Worm (Caenorhabditis elegans) whole organism, late embryonic: Measurements from ENCODE around the gene F46C5.6.

ENCODE experiments used
- ceh-45 ChIP-seq: fragments of 200-800 bp; sonication (Bioruptor generic); IDR thresholded peaks from 2 replicates; pipeline ENCODE4 v1.3.6; 2022; ENCODE audit warnings: missing genetic modification reagents, missing genetic modification characterization, missing compliant biosample characterization
- nhr-11 ChIP-seq: fragments of 150-350 bp; optimal IDR thresholded peaks from 2 replicates; lab custom pipeline; 2014; ENCODE audit warnings: missing biosample characterization, missing genetic modification characterization
- sox-2 ChIP-seq: fragments of 200-800 bp; sonication (Bioruptor generic); IDR thresholded peaks from 2 replicates; pipeline ENCODE4 v1.3.6; 2022; ENCODE audit warnings: missing genetic modification reagents, missing genetic modification characterization, missing compliant biosample characterization

- no peak for TF ChIP-seq sox-2 (GFP tag; lab: Robert Waterston, UW)
- no peak for TF ChIP-seq ceh-45 (GFP tag; lab: Robert Waterston, UW)
- TF ChIP-seq nhr-11 (tag; lab: Kevin White, UChicago): no peak
Observed at ce11 chrII:8853238-8853637, 8.9 kb upstream of the F46C5.6 start.
